Fruit fly (Drosophila melanogaster) whole organism, pupa: ENCODE measurements around the gene Pdi.

Source experiments
- CG10348 ChIP-seq: fragments of 200-800 bp; sonication (Bioruptor generic); IDR thresholded peaks from 2 replicates; pipeline ENCODE4 v1.3.6; 2022; ENCODE audit warnings: missing biosample characterization, missing genetic modification characterization
- CG12605 ChIP-seq: fragments of 200-800 bp; sonication (Bioruptor generic); IDR thresholded peaks from 2 replicates; pipeline ENCODE4 v1.3.6; 2022; ENCODE audit warnings: missing biosample characterization, missing genetic modification characterization
- CG13204 ChIP-seq: fragments of 200-800 bp; sonication (Bioruptor generic); optimal IDR thresholded peaks from 2 replicates; lab custom pipeline; 2018; ENCODE audit warnings: missing biosample characterization, mild to moderate bottlenecking, missing genetic modification characterization, moderate library complexity
- CG14655 ChIP-seq: fragments of 200-800 bp; sonication (Bioruptor generic); optimal IDR thresholded peaks from 3 replicates; lab custom pipeline; 2017; ENCODE audit warnings: mild to moderate bottlenecking, missing biosample characterization, missing genetic modification reagents, missing genetic modification characterization
- CG15710 ChIP-seq: fragments of 200-800 bp; sonication (Bioruptor generic); optimal IDR thresholded peaks from 2 replicates; lab custom pipeline; 2018; ENCODE audit warnings: missing biosample characterization, mild to moderate bottlenecking, missing genetic modification characterization, moderate library complexity
- CG17806 ChIP-seq: fragments of 200-800 bp; sonication (Bioruptor generic); optimal IDR thresholded peaks from 2 replicates; lab custom pipeline; 2018; ENCODE audit warnings: missing biosample characterization, mild to moderate bottlenecking, missing genetic modification characterization, moderate library complexity
- CG32121 ChIP-seq: fragments of 200-800 bp; sonication (Bioruptor generic); IDR thresholded peaks from 2 replicates; pipeline ENCODE4 v1.3.6; 2022; ENCODE audit warnings: missing biosample characterization, missing genetic modification characterization
- CG34367 ChIP-seq: fragments of 200-800 bp; sonication (Bioruptor generic); optimal IDR thresholded peaks from 2 replicates; lab custom pipeline; 2018; ENCODE audit warnings: missing biosample characterization, mild to moderate bottlenecking, missing genetic modification characterization
- CG4496 ChIP-seq: fragments of 200-800 bp; sonication (Bioruptor generic); IDR thresholded peaks from 3 replicates; pipeline ENCODE4 v1.3.6; 2022; ENCODE audit warnings: missing biosample characterization, missing genetic modification characterization
- CG8159 ChIP-seq: fragments of 200-800 bp; sonication (Bioruptor generic); optimal IDR thresholded peaks from 3 replicates; lab custom pipeline; 2018; ENCODE audit warnings: missing biosample characterization, mild to moderate bottlenecking, missing genetic modification characterization, moderate library complexity
- CG8301 ChIP-seq: fragments of 200-800 bp; sonication (Bioruptor generic); optimal IDR thresholded peaks from 2 replicates; lab custom pipeline; 2018; ENCODE audit warnings: missing biosample characterization, mild to moderate bottlenecking, missing genetic modification characterization
- CG9948 ChIP-seq: fragments of 200-800 bp; sonication (Bioruptor generic); optimal IDR thresholded peaks from 2 replicates; lab custom pipeline; 2018; ENCODE audit warnings: missing biosample characterization, mild to moderate bottlenecking, missing genetic modification characterization, moderate library complexity
- D1 ChIP-seq: fragments of 200-800 bp; sonication (Bioruptor generic); optimal IDR thresholded peaks from 2 replicates; lab custom pipeline; 2018; ENCODE audit warnings: missing biosample characterization, mild to moderate bottlenecking, missing genetic modification characterization, moderate library complexity
- EcR ChIP-seq: fragments of 200-800 bp; sonication (Bioruptor generic); optimal IDR thresholded peaks from 3 replicates; lab custom pipeline; 2019; ENCODE audit warnings: missing biosample characterization, missing genetic modification characterization, mild to moderate bottlenecking, moderate library complexity, missing genetic modification reagents
- Ets98B ChIP-seq: fragments of 200-800 bp; sonication (Bioruptor generic); IDR thresholded peaks from 2 replicates; pipeline ENCODE4 v1.3.6; 2022; ENCODE audit warnings: missing biosample characterization, missing genetic modification characterization
- Pif1A ChIP-seq: fragments of 200-800 bp; sonication (Bioruptor generic); optimal IDR thresholded peaks from 3 replicates; lab custom pipeline; 2016; ENCODE audit warnings: missing biosample characterization, missing genetic modification characterization
- Pif1B ChIP-seq: fragments of 200-800 bp; sonication (Bioruptor generic); optimal IDR thresholded peaks from 3 replicates; lab custom pipeline; 2016; ENCODE audit warnings: missing biosample characterization, missing genetic modification characterization
- Snoo ChIP-seq: fragments of 200-800 bp; sonication (Bioruptor generic); optimal IDR thresholded peaks from 3 replicates; lab custom pipeline; 2017; ENCODE audit warnings: missing biosample characterization, mild to moderate bottlenecking, missing genetic modification characterization, inconsistent platforms
- fd96Ca ChIP-seq: fragments of 200-800 bp; sonication (Bioruptor generic); IDR thresholded peaks from 3 replicates; pipeline ENCODE4 v1.3.6; 2022; ENCODE audit warnings: missing biosample characterization, missing genetic modification characterization
- gl ChIP-seq: fragments of 200-800 bp; sonication (Bioruptor generic); optimal IDR thresholded peaks from 2 replicates; lab custom pipeline; 2018; ENCODE audit warnings: missing biosample characterization, mild to moderate bottlenecking, missing genetic modification characterization
- rn ChIP-seq: fragments of 200-800 bp; sonication (Bioruptor generic); IDR thresholded peaks from 2 replicates; pipeline ENCODE4 v1.3.6; 2022; ENCODE audit warnings: missing biosample characterization, missing genetic modification characterization

The Pdi gene

dm6 chr3L:15140268-15140957, 2.2 kb downstream of the Pdi start:
- TF ChIP-seq Snoo (tag; lab: Kevin White, UChicago) (no peak), CG17806 (tag; lab: Kevin White, UChicago) (no peak), CG10348 (GFP tag; lab: Robert Waterston, UW) (no peak), CG34367 (tag; lab: Kevin White, UChicago) (no peak), CG8159 (no peak), CG9948 (no peak), CG15710 (tag; lab: Kevin White, UChicago) (no peak), CG8301 (tag; lab: Kevin White, UChicago) (no peak), Pif1A (GFP tag; lab: Kevin White, UChicago) (no peak), CG32121 (no peak), fd96Ca (GFP tag; lab: Robert Waterston, UW) (no peak)

DNA sequence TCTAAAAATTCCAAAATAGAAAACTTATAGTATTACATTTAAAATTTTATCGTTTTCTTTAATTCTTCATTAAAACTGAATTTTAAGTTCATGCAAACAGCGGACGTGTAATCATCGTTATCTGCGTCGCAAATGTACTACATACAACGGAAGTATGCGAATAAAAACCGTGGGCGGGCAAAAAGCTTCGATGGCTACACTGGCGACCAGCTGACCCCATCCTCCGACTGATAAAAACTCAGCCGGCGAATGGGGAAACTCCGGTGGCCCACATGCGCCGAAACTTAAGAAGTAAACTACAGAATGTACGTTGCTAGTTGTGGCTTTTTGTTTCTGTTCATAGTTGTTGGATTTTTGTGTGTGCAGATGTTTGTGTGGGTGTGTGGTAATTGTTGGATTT, 4.8 kb downstream of the Pdi start:
- TF ChIP-seq CG4496 (GFP tag; lab: Robert Waterston, UW), result no peak
- TF ChIP-seq Pif1B (GFP tag; lab: Kevin White, UChicago), result no peak
- no peak for TF ChIP-seq gl (tag; lab: Kevin White, UChicago)
- no peak for TF ChIP-seq CG34367 (tag; lab: Kevin White, UChicago)
- no peak for TF ChIP-seq CG12605 (GFP tag; lab: Robert Waterston, UW)
- no peak for TF ChIP-seq CG15710 (tag; lab: Kevin White, UChicago)
- no peak for TF ChIP-seq CG8301 (tag; lab: Kevin White, UChicago)
- no peak for TF ChIP-seq fd96Ca (GFP tag; lab: Robert Waterston, UW)
- no peak for TF ChIP-seq CG10348 (GFP tag; lab: Robert Waterston, UW)
- TF ChIP-seq Pif1A (GFP tag; lab: Kevin White, UChicago), result no peak
- TF ChIP-seq CG8159, result no peak
- no peak for TF ChIP-seq CG14655 (GFP tag; lab: Kevin White, UChicago)
- TF ChIP-seq CG17806 (tag; lab: Kevin White, UChicago), result no peak
- TF ChIP-seq CG13204, result no peak

DNA sequence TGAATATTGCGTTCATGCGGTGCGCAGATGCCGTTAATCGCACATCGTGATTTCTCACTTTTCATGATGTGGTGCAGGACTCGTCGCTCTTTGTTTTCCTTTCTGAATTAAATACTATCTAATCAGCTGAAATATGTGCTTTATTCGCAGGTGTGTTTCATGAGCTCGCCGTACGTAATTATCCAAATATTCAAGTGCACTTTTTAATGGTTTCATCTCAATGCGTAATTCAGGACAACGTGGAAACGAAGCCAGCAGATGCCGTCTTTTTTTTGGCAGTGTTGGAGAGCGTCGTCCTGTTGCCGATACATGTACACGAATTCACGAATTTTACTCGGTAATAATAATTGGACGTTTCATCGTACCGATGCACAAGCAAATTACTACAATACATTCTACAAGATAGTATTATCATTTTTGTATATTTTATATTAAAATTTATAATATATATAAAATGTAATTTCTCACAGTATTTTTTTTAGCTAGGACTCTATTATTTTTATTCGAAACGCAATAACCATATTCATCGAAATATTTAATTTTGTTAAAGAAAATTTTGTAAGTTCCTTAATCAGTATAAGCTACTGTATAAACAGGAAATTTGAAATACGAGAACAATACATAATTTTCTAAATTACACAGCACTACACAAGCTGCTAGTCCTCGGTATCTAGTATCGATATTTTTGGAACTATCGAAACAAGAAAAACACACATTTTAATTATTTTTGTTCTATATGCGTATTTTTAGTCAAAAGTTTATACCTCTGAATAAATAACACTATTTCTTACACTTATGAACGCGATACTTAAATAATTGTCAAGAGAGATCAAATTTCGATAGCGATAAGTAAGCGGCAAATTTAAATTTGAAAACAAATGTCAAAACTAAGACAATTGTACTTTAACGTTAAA, 5.7 kb downstream of the Pdi start, which contains the start of gene CG12316:
CG12316 (minus strand) TSS at position 276 of the 914 bp plus-strand sequence.
- TF ChIP-seq rn (GFP tag; lab: Robert Waterston, UW), result peak; percentile 77
- peak; percentile 92 for TF ChIP-seq CG32121
- peak; percentile 89 for TF ChIP-seq CG12605 (GFP tag; lab: Robert Waterston, UW)
- TF ChIP-seq CG17806 (tag; lab: Kevin White, UChicago), result peak; percentile 93
- TF ChIP-seq gl (tag; lab: Kevin White, UChicago), result peak; percentile 94
- TF ChIP-seq Snoo (tag; lab: Kevin White, UChicago), result peak; percentile 96
- peak; percentile 80 for TF ChIP-seq D1
- peak; percentile 94 for TF ChIP-seq CG4496 (GFP tag; lab: Robert Waterston, UW)
- TF ChIP-seq Pif1A (GFP tag; lab: Kevin White, UChicago), result peak; percentile 98
- TF ChIP-seq CG8301 (tag; lab: Kevin White, UChicago), result peak; percentile 95
- TF ChIP-seq CG9948, result peak; percentile 89
- peak; percentile 91 for TF ChIP-seq CG13204
- peak; percentile 95 for TF ChIP-seq CG34367 (tag; lab: Kevin White, UChicago)
- TF ChIP-seq Pif1B (GFP tag; lab: Kevin White, UChicago), result peak; percentile 97
- TF ChIP-seq CG8159, result peak; percentile 95
- TF ChIP-seq EcR (GFP tag; lab: Kevin White, UChicago), result peak; percentile 61
- no peak for TF ChIP-seq CG10348 (GFP tag; lab: Robert Waterston, UW)
- peak; percentile 89 for TF ChIP-seq Ets98B (GFP tag; lab: Robert Waterston, UW)
- TF ChIP-seq fd96Ca (GFP tag; lab: Robert Waterston, UW), result peak; percentile 96
- TF ChIP-seq CG14655 (GFP tag; lab: Kevin White, UChicago), result peak; percentile 95
- peak; percentile 94 for TF ChIP-seq CG15710 (tag; lab: Kevin White, UChicago)
- TF ChIP-seq, all 21 proteins: peak for 20

dm6 chr3L:15131278-15131677, 11.4 kb downstream of the Pdi start, which contains the start of gene CG13457:
TSS of gene CG13457 (minus strand) at chr3L:15131378.
- TF ChIP-seq Ets98B (GFP tag; lab: Robert Waterston, UW) (no peak), Pif1B (GFP tag; lab: Kevin White, UChicago) (no peak), Snoo (tag; lab: Kevin White, UChicago) (no peak), gl (tag; lab: Kevin White, UChicago) (no peak), CG10348 (GFP tag; lab: Robert Waterston, UW) (no peak), CG4496 (GFP tag; lab: Robert Waterston, UW) (no peak), CG32121 (no peak), CG13204 (no peak), EcR (GFP tag; lab: Kevin White, UChicago) (no peak), CG9948 (no peak), CG12605 (GFP tag; lab: Robert Waterston, UW) (no peak), CG34367 (tag; lab: Kevin White, UChicago) (no peak)
- TF ChIP-seq, all 21 proteins: peak for 0

- peak; percentile 30 for TF ChIP-seq CG9948
- no peak for TF ChIP-seq CG14655 (GFP tag; lab: Kevin White, UChicago)
- TF ChIP-seq CG8301 (tag; lab: Kevin White, UChicago), result peak; percentile 51
Measured at dm6 chr3L:15125717-15126116, 16.9 kb downstream of the Pdi start.
